Worm (Caenorhabditis elegans) whole organism, L4 larva: Measurements from ENCODE around the gene K08F9.1.

Experiments
- F10B5.3 ChIP-seq: sonication (generic microtip); optimal IDR thresholded peaks from 2 replicates; lab custom pipeline; 2016; ENCODE audit warnings: mild to moderate bottlenecking, missing genetic modification characterization, missing compliant biosample characterization
- F26F4.8 ChIP-seq: fragments of 200-800 bp; sonication (Bioruptor generic); conservative IDR thresholded peaks from 2 replicates; pipeline ENCODE4 v1.3.6; 2022; ENCODE audit warnings: missing genetic modification characterization, missing compliant biosample characterization
- T26A8.4 ChIP-seq: fragments of 200-800 bp; sonication (Bioruptor generic); IDR thresholded peaks from 2 replicates; pipeline ENCODE4 v1.3.6; 2022; ENCODE audit warnings: missing genetic modification characterization, missing compliant biosample characterization
- ZK337.2 ChIP-seq: fragments of 200-800 bp; sonication (Bioruptor generic); IDR thresholded peaks from 2 replicates; pipeline ENCODE4 v1.3.6; 2022; ENCODE audit warnings: missing genetic modification reagents, missing genetic modification characterization, missing compliant biosample characterization
- ama-1 ChIP-seq: fragments of 150-350 bp; optimal IDR thresholded peaks from 2 replicates; lab custom pipeline; 2014; ENCODE audit warnings: inconsistent platforms, mixed read lengths
- ceh-28 ChIP-seq: fragments of 150-350 bp; optimal IDR thresholded peaks from 2 replicates; lab custom pipeline; 2014; ENCODE audit warnings: missing biosample characterization, missing genetic modification reagents, missing genetic modification characterization
- ceh-32 ChIP-seq: sonication (generic microtip); optimal IDR thresholded peaks from 2 replicates; lab custom pipeline; 2016; ENCODE audit warnings: mild to moderate bottlenecking, missing genetic modification characterization, missing compliant biosample characterization; ENCODE audit not compliant: poor library complexity
- ceh-62 ChIP-seq: sonication (generic microtip); optimal IDR thresholded peaks from 2 replicates; lab custom pipeline; 2017; ENCODE audit warnings: missing biosample characterization, missing genetic modification characterization
- ceh-82 ChIP-seq: sonication (generic microtip); optimal IDR thresholded peaks from 2 replicates; lab custom pipeline; 2017; ENCODE audit warnings: missing biosample characterization, missing genetic modification characterization
- daf-16 ChIP-seq, 3 experiments: sonication (generic microtip); optimal IDR thresholded peaks; 2 replicates each; lab custom pipeline; 2016 to 2017; ENCODE audit warnings: missing genetic modification characterization in 3 of 3, missing genetic modification reagents in 3 of 3, mild to moderate bottlenecking in 2 of 3, missing compliant biosample characterization in 2 of 3, missing biosample characterization in 1 of 3, moderate library complexity in 1 of 3
- dmd-6 ChIP-seq: fragments of 200-800 bp; sonication (Bioruptor generic); IDR thresholded peaks from 2 replicates; pipeline ENCODE4 v1.3.6; 2022; ENCODE audit warnings: missing genetic modification reagents, missing genetic modification characterization, missing compliant biosample characterization
- duxl-1 ChIP-seq: sonication (generic microtip); optimal IDR thresholded peaks from 2 replicates; lab custom pipeline; 2016; ENCODE audit warnings: mild to moderate bottlenecking, missing genetic modification characterization, moderate library complexity, missing compliant biosample characterization; ENCODE audit not compliant: poor library complexity
- dve-1 ChIP-seq: sonication (generic microtip); optimal IDR thresholded peaks from 2 replicates; lab custom pipeline; 2017; ENCODE audit warnings: antibody characterized with exemption, mild to moderate bottlenecking, missing genetic modification characterization, missing compliant biosample characterization; ENCODE audit not compliant: insufficient read depth
- egl-27 ChIP-seq: sonication (generic microtip); optimal IDR thresholded peaks from 3 replicates; lab custom pipeline; 2017; ENCODE audit warnings: missing biosample characterization, missing genetic modification reagents, missing genetic modification characterization
- gei-8 ChIP-seq: fragments of 200-800 bp; sonication (Bioruptor generic); optimal IDR thresholded peaks from 2 replicates; lab custom pipeline; 2018; ENCODE audit warnings: mild to moderate bottlenecking, missing genetic modification characterization, missing compliant biosample characterization
- hlh-11 ChIP-seq: fragments of 200-800 bp; sonication (Bioruptor generic); optimal IDR thresholded peaks from 2 replicates; lab custom pipeline; 2018; ENCODE audit warnings: mild to moderate bottlenecking, missing genetic modification characterization, missing compliant biosample characterization
- hlh-30 ChIP-seq: sonication (generic microtip); optimal IDR thresholded peaks from 2 replicates; lab custom pipeline; 2017; ENCODE audit warnings: antibody characterized with exemption, mild to moderate bottlenecking, missing genetic modification characterization, missing compliant biosample characterization; ENCODE audit not compliant: insufficient read depth
- lin-38 ChIP-seq: fragments of 200-800 bp; sonication (Bioruptor generic); IDR thresholded peaks from 2 replicates; pipeline ENCODE4 v1.3.6; 2022; ENCODE audit warnings: missing genetic modification reagents, missing genetic modification characterization, missing compliant biosample characterization
- mep-1 ChIP-seq: fragments of 150-350 bp; sonication (generic microtip); optimal IDR thresholded peaks from 3 replicates; lab custom pipeline; 2014; ENCODE audit warnings: missing biosample characterization, missing genetic modification characterization
- mes-2 ChIP-seq: sonication (generic microtip); optimal IDR thresholded peaks from 2 replicates; lab custom pipeline; 2016; ENCODE audit warnings: missing genotype, mild to moderate bottlenecking, missing genetic modification characterization, missing compliant biosample characterization; ENCODE audit not compliant: poor library complexity, severe bottlenecking
- mxl-3 ChIP-seq: fragments of 200-800 bp; sonication (Bioruptor generic); optimal IDR thresholded peaks from 2 replicates; lab custom pipeline; 2018; ENCODE audit warnings: mild to moderate bottlenecking, missing genetic modification characterization, missing compliant biosample characterization
- nhr-10 ChIP-seq: fragments of 150-350 bp; optimal IDR thresholded peaks from 2 replicates; lab custom pipeline; 2014; ENCODE audit warnings: missing biosample characterization, missing genetic modification characterization
- nhr-102 ChIP-seq: sonication (generic microtip); optimal IDR thresholded peaks from 2 replicates; lab custom pipeline; 2016; ENCODE audit warnings: mild to moderate bottlenecking, missing genetic modification characterization, moderate library complexity, missing compliant biosample characterization
- nhr-28 ChIP-seq: fragments of 150-350 bp; optimal IDR thresholded peaks from 2 replicates; lab custom pipeline; 2014; ENCODE audit warnings: missing biosample characterization, missing genetic modification characterization
- nhr-41 ChIP-seq: fragments of 200-800 bp; sonication (Bioruptor generic); IDR thresholded peaks from 2 replicates; pipeline ENCODE4 v1.3.6; 2022; ENCODE audit warnings: missing genetic modification reagents, missing genetic modification characterization, missing compliant biosample characterization
- nhr-42 ChIP-seq: fragments of 200-800 bp; sonication (Bioruptor generic); IDR thresholded peaks from 2 replicates; pipeline ENCODE4 v1.3.6; 2022; ENCODE audit warnings: missing genetic modification characterization, missing compliant biosample characterization
- nhr-6 ChIP-seq: fragments of 150-350 bp; optimal IDR thresholded peaks from 2 replicates; lab custom pipeline; 2014; ENCODE audit warnings: missing biosample characterization, missing genetic modification characterization
- nhr-77 ChIP-seq: fragments of 150-350 bp; optimal IDR thresholded peaks from 2 replicates; lab custom pipeline; 2014; ENCODE audit warnings: missing biosample characterization, missing genetic modification characterization
- pha-4 ChIP-seq, 2 experiments: fragments of 150-350 bp in 1 of 2; fragments of 200-800 bp in 1 of 2; sonication (Bioruptor generic) in 1 of 2; IDR thresholded peaks in 1 of 2; optimal IDR thresholded peaks in 1 of 2; 2 replicates each; pipeline versions ENCODE4 v1.3.6 to Lab custom; 2014 to 2022; ENCODE audit warnings: missing genetic modification characterization in 2 of 2, missing genetic modification reagents in 2 of 2, missing biosample characterization in 1 of 2, missing compliant biosample characterization in 1 of 2
- php-3 ChIP-seq: fragments of 200-800 bp; sonication (Bioruptor generic); IDR thresholded peaks from 2 replicates; pipeline ENCODE4 v1.3.6; 2022; ENCODE audit warnings: missing genetic modification reagents, missing genetic modification characterization, missing compliant biosample characterization
- pqm-1 ChIP-seq: sonication (generic microtip); optimal IDR thresholded peaks from 2 replicates; lab custom pipeline; 2017; ENCODE audit warnings: missing biosample characterization, missing genetic modification characterization
- rbr-2 ChIP-seq: sonication (generic microtip); optimal IDR thresholded peaks from 2 replicates; lab custom pipeline; 2016; ENCODE audit warnings: missing genotype, missing genetic modification characterization, missing compliant biosample characterization
- tra-1 ChIP-seq: fragments of 200-800 bp; sonication (Bioruptor generic); IDR thresholded peaks from 2 replicates; pipeline ENCODE4 v1.3.6; 2022; ENCODE audit warnings: missing genetic modification reagents, missing genetic modification characterization, missing compliant biosample characterization
- unc-130 ChIP-seq: sonication (generic microtip); optimal IDR thresholded peaks from 2 replicates; lab custom pipeline; 2016; ENCODE audit warnings: missing genetic modification reagents, missing genetic modification characterization, missing compliant biosample characterization
- unc-62 ChIP-seq, 3 experiments: fragments of 150-350 bp in 1 of 3; sonication (generic microtip); optimal IDR thresholded peaks in 2 of 3; peaks in 1 of 3; 1 replicate in 1 of 3; 2 replicates in 2 of 3; lab custom pipeline; 2014 to 2017; ENCODE audit warnings: missing biosample characterization in 3 of 3, missing genetic modification characterization in 3 of 3, missing genetic modification reagents in 3 of 3, missing genotype in 1 of 3
- ztf-7 ChIP-seq: fragments of 150-350 bp; optimal IDR thresholded peaks from 2 replicates; lab custom pipeline; 2014; ENCODE audit warnings: missing biosample characterization, missing genetic modification characterization

The K08F9.1 gene

DNA sequence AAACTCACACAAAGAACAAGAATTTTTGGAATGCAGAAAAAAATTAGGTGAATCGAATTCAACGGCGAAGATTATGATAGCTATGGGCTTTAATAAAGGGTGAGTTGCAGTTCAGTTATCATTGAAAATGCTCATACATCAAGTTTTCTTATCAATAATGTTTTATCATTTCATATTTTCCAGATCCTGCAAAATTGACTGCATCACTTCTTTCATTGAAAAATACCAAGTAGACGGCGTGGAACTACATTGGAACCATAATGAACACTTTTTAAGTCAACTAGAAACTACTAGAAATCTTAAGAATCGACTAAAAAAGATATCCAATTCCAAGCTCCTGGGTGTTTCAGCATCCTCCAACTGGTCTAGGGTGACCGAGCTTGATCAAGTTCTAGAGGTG lies at the start of gene K08F9.1:
Gene K08F9.1, minus strand, starts transcription at position 101 of the 400 bp plus-strand sequence.
- no peak for TF ChIP-seq tra-1 (GFP tag; lab: Robert Waterston, UW)
- no peak for TF ChIP-seq nhr-28 (tag; lab: Kevin White, UChicago)
- no peak for TF ChIP-seq pqm-1 (tag; lab: Kevin White, UChicago)
- TF ChIP-seq nhr-41 = no peak
- TF ChIP-seq F26F4.8 (GFP tag; lab: Robert Waterston, UW) = no peak
- TF ChIP-seq gei-8 (GFP tag; lab: Kevin White, UChicago) = no peak
- no peak for TF ChIP-seq ceh-32 (tag; lab: Kevin White, UChicago)
- no peak for TF ChIP-seq duxl-1 (tag; lab: Kevin White, UChicago)
- no peak for TF ChIP-seq nhr-10 (tag; lab: Kevin White, UChicago)
- TF ChIP-seq, all 104 proteins: peak for 0

DNA sequence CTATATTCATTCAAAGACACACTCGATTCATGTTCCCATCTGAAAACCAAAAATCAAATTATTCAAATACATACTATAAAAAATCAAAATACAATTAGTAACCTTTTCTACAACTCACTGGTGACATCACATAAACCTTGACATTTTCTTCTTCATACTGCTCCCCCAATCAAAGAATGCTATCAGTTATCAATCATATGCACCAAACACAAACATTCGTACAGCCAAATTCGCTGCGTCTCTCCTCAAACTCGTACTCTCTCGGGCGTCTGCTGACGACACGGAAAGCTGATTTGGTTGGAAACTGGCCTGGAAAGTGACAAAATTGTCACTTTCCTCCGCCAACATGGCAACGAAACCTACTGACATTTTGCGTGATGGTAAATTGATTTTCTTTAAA lies 49.2 kb upstream of the K08F9.1 start, which contains the start of gene plc-2:
Gene plc-2, plus strand, starts transcription at position 196 of the 400 bp plus-strand sequence.
- TF ChIP-seq daf-16 (GFP tag; optimal IDR thresholded peaks at IDR 0.05; lab: Kevin White, UChicago) (no peak), daf-16 (tag; optimal IDR thresholded peaks at IDR 0.05; lab: Kevin White, UChicago) (peak; percentile 44), nhr-42 (GFP tag; lab: Robert Waterston, UW) (no peak), egl-27 (no peak), php-3 (no peak), mxl-3 (GFP tag; lab: Kevin White, UChicago) (peak; percentile 24), T26A8.4 (no peak), pqm-1 (tag; lab: Kevin White, UChicago) (peak; percentile 84), ZK337.2 (GFP tag; lab: Robert Waterston, UW) (no peak), pha-4 (GFP tag; IDR thresholded peaks at IDR 0.05; lab: Robert Waterston, UW) (no peak), pha-4 (tag; optimal IDR thresholded peaks at IDR 0.05; lab: Kevin White, UChicago) (peak; percentile 32), unc-130 (GFP tag; lab: Kevin White, UChicago) (no peak), dmd-6 (GFP tag; lab: Robert Waterston, UW) (peak; percentile 76), hlh-30 (tag; lab: Kevin White, UChicago) (peak; percentile 44), hlh-11 (tag; lab: Kevin White, UChicago) (peak; percentile 88), dve-1 (tag; lab: Kevin White, UChicago) (peak; percentile 78), ceh-62 (no peak), ceh-28 (tag; lab: Kevin White, UChicago) (no peak), ztf-7 (tag; lab: Kevin White, UChicago) (no peak), rbr-2 (tag; lab: Kevin White, UChicago) (no peak), nhr-77 (tag; lab: Kevin White, UChicago) (peak; percentile 31), mep-1 (peak; percentile 13), ama-1 (lab: Kevin White, UChicago) (no peak), nhr-28 (tag; lab: Kevin White, UChicago) (peak; percentile 82), nhr-6 (tag; lab: Kevin White, UChicago) (peak; percentile 81), duxl-1 (tag; lab: Kevin White, UChicago) (no peak), unc-62 (GFP tag; optimal IDR thresholded peaks at IDR 0.05 in 1 of 2; lab: Kevin White, UChicago) (peak in 1 of 2 experiments; percentile 13), unc-62 (tag; optimal IDR thresholded peaks at IDR 0.05; lab: Kevin White, UChicago) (no peak), nhr-102 (no peak), lin-38 (peak; percentile 35; the same call in 1 of the 2 replicates), ceh-82 (tag; lab: Kevin White, UChicago) (no peak), mes-2 (tag; lab: Kevin White, UChicago) (peak; percentile 35), F10B5.3 (tag; lab: Kevin White, UChicago) (no peak)

DNA sequence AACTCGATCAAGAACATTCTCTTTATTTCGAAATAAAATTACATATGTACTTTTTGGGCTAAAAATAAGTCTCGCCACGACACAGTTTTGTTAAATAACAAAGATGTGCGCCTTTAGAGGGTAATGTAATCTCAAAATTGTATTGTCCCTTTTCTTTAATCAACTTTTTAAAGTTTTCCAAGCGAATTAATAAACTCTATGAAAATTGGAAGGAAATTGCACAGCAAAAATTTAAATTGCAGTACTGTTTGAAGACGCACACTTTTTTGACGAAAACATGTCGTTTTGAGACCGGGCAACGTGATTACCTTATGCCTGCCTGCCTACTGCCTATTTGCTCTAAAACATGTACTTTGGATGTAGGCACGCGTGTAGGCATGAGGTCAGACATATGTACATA lies 48.8 kb upstream of the K08F9.1 start:
- no peak for TF ChIP-seq mes-2 (tag; lab: Kevin White, UChicago)
- peak in 1 of 2 experiments; percentile 93 for TF ChIP-seq unc-62 (GFP tag; optimal IDR thresholded peaks at IDR 0.05 in 1 of 2; lab: Kevin White, UChicago)
- TF ChIP-seq unc-62 (tag; optimal IDR thresholded peaks at IDR 0.05; lab: Kevin White, UChicago) = no peak
- TF ChIP-seq, all 104 proteins: peak for 1
